Fruit fly (Drosophila melanogaster) whole organism, embryonic: ENCODE measurements around the gene CG9117.

Experiments used
- B-H2 ChIP-seq: fragments of 200-800 bp; sonication (Bioruptor generic); optimal IDR thresholded peaks from 2 replicates; lab custom pipeline; 2018; ENCODE audit warnings: missing biosample characterization, mild to moderate bottlenecking, missing genetic modification characterization
- Bteb2 ChIP-seq: fragments of 200-800 bp; sonication (Bioruptor generic); optimal IDR thresholded peaks from 2 replicates; lab custom pipeline; 2016; ENCODE audit warnings: missing biosample characterization, missing genetic modification characterization
- CG10267 ChIP-seq: fragments of 200-800 bp; sonication (Bioruptor generic); optimal IDR thresholded peaks from 2 replicates; lab custom pipeline; 2018; ENCODE audit warnings: missing biosample characterization, mild to moderate bottlenecking, missing genetic modification characterization, moderate library complexity
- CG11398 ChIP-seq: fragments of 200-800 bp; sonication (Bioruptor generic); optimal IDR thresholded peaks from 2 replicates; lab custom pipeline; 2016; ENCODE audit warnings: missing biosample characterization, missing genetic modification characterization
- CG12236 ChIP-seq: fragments of 200-800 bp; sonication (Bioruptor generic); optimal IDR thresholded peaks from 2 replicates; lab custom pipeline; 2016; ENCODE audit warnings: missing biosample characterization, missing genetic modification characterization
- CG12659 ChIP-seq: fragments of 200-800 bp; sonication (Bioruptor generic); optimal IDR thresholded peaks from 3 replicates; lab custom pipeline; 2017; ENCODE audit warnings: mild to moderate bottlenecking, missing biosample characterization, missing genetic modification reagents, missing genetic modification characterization
- CG15073 ChIP-seq: fragments of 200-800 bp; sonication (Bioruptor generic); optimal IDR thresholded peaks from 2 replicates; lab custom pipeline; 2016; ENCODE audit warnings: missing biosample characterization, missing genetic modification characterization
- CG30403 ChIP-seq: fragments of 200-800 bp; sonication (Bioruptor generic); optimal IDR thresholded peaks from 3 replicates; lab custom pipeline; 2016; ENCODE audit warnings: missing biosample characterization, missing genetic modification characterization
- CG34422 ChIP-seq: fragments of 200-800 bp; sonication (Bioruptor generic); IDR thresholded peaks from 3 replicates; pipeline ENCODE4 v1.3.6; 2022; ENCODE audit warnings: missing biosample characterization, missing genetic modification characterization
- CG9932 ChIP-seq: fragments of 200-800 bp; sonication (Bioruptor generic); IDR thresholded peaks from 2 replicates; pipeline ENCODE4 v1.3.6; 2022; ENCODE audit warnings: missing biosample characterization, missing genetic modification characterization
- CTCF ChIP-seq: fragments of 200-800 bp; sonication (Bioruptor generic); optimal IDR thresholded peaks from 2 replicates; lab custom pipeline; 2017; ENCODE audit warnings: missing biosample characterization, mild to moderate bottlenecking, missing genetic modification characterization, moderate library complexity
- CoRest ChIP-seq: fragments of 200-800 bp; sonication (Bioruptor generic); optimal IDR thresholded peaks from 3 replicates; lab custom pipeline; 2018; ENCODE audit warnings: missing biosample characterization, mild to moderate bottlenecking, missing genetic modification characterization, moderate library complexity
- D ChIP-seq, 2 experiments: fragments of 200-800 bp in 1 of 2; fragments of >200 bp in 1 of 2; sonication (Bioruptor generic) in 1 of 2; optimal IDR thresholded peaks; 2 replicates in 1 of 2; 3 replicates in 1 of 2; lab custom pipeline; 2017; ENCODE audit warnings: mild to moderate bottlenecking in 1 of 2, missing biosample characterization in 1 of 2, missing genetic modification characterization in 1 of 2, missing genetic modification reagents in 1 of 2
- Dll ChIP-seq: fragments of 200-800 bp; sonication (Bioruptor generic); IDR thresholded peaks from 4 replicates; pipeline ENCODE4 v1.3.6; 2022; ENCODE audit warnings: missing biosample characterization, missing genetic modification characterization; ENCODE audit not compliant: partially characterized antibody
- Dp ChIP-seq: fragments of 200-800 bp; sonication (Bioruptor generic); optimal IDR thresholded peaks from 2 replicates; lab custom pipeline; 2018; ENCODE audit warnings: missing biosample characterization, mild to moderate bottlenecking, missing genetic modification characterization, moderate library complexity
- Dref ChIP-seq: fragments of 200-800 bp; sonication (Bioruptor generic); IDR thresholded peaks from 2 replicates; pipeline ENCODE4 v1.3.6; 2022; ENCODE audit warnings: missing biosample characterization, missing genetic modification characterization
- E2f2 ChIP-seq: fragments of 200-800 bp; sonication (Bioruptor generic); IDR thresholded peaks from 2 replicates; pipeline ENCODE4 v1.3.6; 2022; ENCODE audit warnings: missing biosample characterization, missing genetic modification characterization
- Fer1 ChIP-seq: fragments of 200-800 bp; sonication (Bioruptor generic); optimal IDR thresholded peaks from 2 replicates; lab custom pipeline; 2017; ENCODE audit warnings: missing biosample characterization, mild to moderate bottlenecking, missing genetic modification characterization
- HmgD ChIP-seq: fragments of 200-800 bp; sonication (Bioruptor generic); optimal IDR thresholded peaks from 3 replicates; lab custom pipeline; 2016; ENCODE audit warnings: missing biosample characterization, missing genetic modification characterization
- Hsf ChIP-seq: fragments of 200-800 bp; sonication (Bioruptor generic); optimal IDR thresholded peaks from 3 replicates; lab custom pipeline; 2016; ENCODE audit warnings: missing biosample characterization, missing genetic modification characterization
- Med ChIP-seq: fragments of 200-800 bp; sonication (Bioruptor generic); peaks from one replicate; lab custom pipeline; 2016; ENCODE audit warnings: missing biosample characterization, missing genetic modification characterization, mild to moderate bottlenecking, inconsistent platforms, moderate library complexity
- NK7.1 ChIP-seq: fragments of 200-800 bp; sonication (Bioruptor generic); optimal IDR thresholded peaks from 3 replicates; lab custom pipeline; 2016; ENCODE audit warnings: missing biosample characterization, missing genetic modification characterization
- NfI ChIP-seq: fragments of 200-800 bp; sonication (Bioruptor generic); optimal IDR thresholded peaks from 3 replicates; lab custom pipeline; 2018; ENCODE audit warnings: missing biosample characterization, mild to moderate bottlenecking, missing genetic modification characterization, moderate library complexity
- Opbp ChIP-seq: fragments of 200-800 bp; sonication (Bioruptor generic); IDR thresholded peaks from 3 replicates; pipeline ENCODE4 v1.3.6; 2022; ENCODE audit warnings: missing biosample characterization, missing genetic modification characterization; ENCODE audit not compliant: partially characterized antibody
- Ptx1 ChIP-seq: fragments of 200-800 bp; sonication (Bioruptor generic); IDR thresholded peaks from 2 replicates; pipeline ENCODE4 v1.3.6; 2022; ENCODE audit warnings: missing biosample characterization, missing genetic modification characterization
- Spps ChIP-seq: fragments of 200-800 bp; sonication (Bioruptor generic); optimal IDR thresholded peaks from 2 replicates; lab custom pipeline; 2018; ENCODE audit warnings: missing biosample characterization, mild to moderate bottlenecking, missing genetic modification characterization
- Sry-β ChIP-seq: fragments of 200-800 bp; sonication (Bioruptor generic); optimal IDR thresholded peaks from 2 replicates; lab custom pipeline; 2018; ENCODE audit warnings: missing biosample characterization, mild to moderate bottlenecking, missing genetic modification characterization, moderate library complexity
- YL-1 ChIP-seq: fragments of 200-800 bp; sonication (Bioruptor generic); optimal IDR thresholded peaks from 3 replicates; lab custom pipeline; 2017; ENCODE audit warnings: missing biosample characterization, mild to moderate bottlenecking, missing genetic modification characterization
- amos ChIP-seq: fragments of 200-800 bp; sonication (Bioruptor generic); IDR thresholded peaks from 2 replicates; pipeline ENCODE4 v1.3.6; 2022; ENCODE audit warnings: missing biosample characterization, missing genetic modification characterization; ENCODE audit not compliant: partially characterized antibody
- ara ChIP-seq: fragments of 200-800 bp; sonication (Bioruptor generic); IDR thresholded peaks from 2 replicates; pipeline ENCODE4 v1.3.6; 2022; ENCODE audit warnings: missing biosample characterization, missing genetic modification characterization
- ato ChIP-seq: fragments of 200-800 bp; sonication (Bioruptor generic); IDR thresholded peaks from 2 replicates; pipeline ENCODE4 v1.3.6; 2022; ENCODE audit warnings: missing biosample characterization, missing genetic modification characterization; ENCODE audit not compliant: partially characterized antibody
- bigmax ChIP-seq: fragments of 200-800 bp; sonication (Bioruptor generic); optimal IDR thresholded peaks from 2 replicates; lab custom pipeline; 2018; ENCODE audit warnings: missing biosample characterization, mild to moderate bottlenecking, missing genetic modification characterization
- cad ChIP-seq: fragments of >200 bp; optimal IDR thresholded peaks from 2 replicates; lab custom pipeline; 2017; ENCODE audit warnings: missing biosample characterization, missing genetic modification characterization
- dmrt99B ChIP-seq: fragments of 200-800 bp; sonication (Bioruptor generic); optimal IDR thresholded peaks from 2 replicates; lab custom pipeline; 2018; ENCODE audit warnings: missing biosample characterization, mild to moderate bottlenecking, missing genetic modification characterization, moderate library complexity
- ftz-f1 ChIP-seq: fragments of 200-800 bp; sonication (Bioruptor generic); optimal IDR thresholded peaks from 2 replicates; lab custom pipeline; 2016; ENCODE audit warnings: missing biosample characterization, missing genetic modification characterization
- gfzf ChIP-seq: fragments of 200-800 bp; sonication (Bioruptor generic); optimal IDR thresholded peaks from 2 replicates; lab custom pipeline; 2016; ENCODE audit warnings: missing biosample characterization, mild to moderate bottlenecking, missing genetic modification characterization, moderate library complexity
- grau ChIP-seq: fragments of 200-800 bp; optimal IDR thresholded peaks from 3 replicates; lab custom pipeline; 2019; ENCODE audit warnings: missing biosample characterization, mild to moderate bottlenecking, missing genetic modification characterization, moderate library complexity
- insv ChIP-seq, 2 experiments: fragments of 200-800 bp; sonication (Bioruptor generic); optimal IDR thresholded peaks; 3 replicates each; lab custom pipeline; 2016 to 2018; ENCODE audit warnings: missing biosample characterization in 2 of 2, missing genetic modification characterization in 2 of 2
- jumu ChIP-seq: fragments of 200-800 bp; sonication (Bioruptor generic); optimal IDR thresholded peaks from 3 replicates; lab custom pipeline; 2016; ENCODE audit warnings: missing biosample characterization, missing genetic modification characterization
- knrl ChIP-seq: fragments of 200-800 bp; sonication (Bioruptor generic); IDR thresholded peaks from 3 replicates; pipeline ENCODE4 v1.3.6; 2022; ENCODE audit warnings: missing biosample characterization, missing genetic modification characterization; ENCODE audit not compliant: partially characterized antibody
- mirr ChIP-seq: fragments of 200-800 bp; sonication (Bioruptor generic); optimal IDR thresholded peaks from 3 replicates; lab custom pipeline; 2018; ENCODE audit warnings: missing biosample characterization, mild to moderate bottlenecking, missing genetic modification characterization
- schlank ChIP-seq: fragments of 200-800 bp; sonication (Bioruptor generic); optimal IDR thresholded peaks from 2 replicates; lab custom pipeline; 2018; ENCODE audit warnings: missing biosample characterization, mild to moderate bottlenecking, missing genetic modification characterization
- seq ChIP-seq: fragments of 200-800 bp; sonication (Bioruptor generic); IDR thresholded peaks from 2 replicates; pipeline ENCODE4 v1.3.6; 2022; ENCODE audit warnings: missing biosample characterization, missing genetic modification characterization
- slou ChIP-seq: fragments of 200-800 bp; sonication (Bioruptor generic); optimal IDR thresholded peaks from 3 replicates; lab custom pipeline; 2016; ENCODE audit warnings: missing biosample characterization, missing genetic modification characterization
- unpg ChIP-seq: fragments of 200-800 bp; sonication (Bioruptor generic); optimal IDR thresholded peaks from 3 replicates; lab custom pipeline; 2018; ENCODE audit warnings: missing biosample characterization, mild to moderate bottlenecking, missing genetic modification characterization, moderate library complexity
- vnd ChIP-seq: fragments of 200-800 bp; sonication (Bioruptor generic); IDR thresholded peaks from 3 replicates; pipeline ENCODE4 v1.3.6; 2022; ENCODE audit warnings: missing biosample characterization, missing genetic modification characterization; ENCODE audit not compliant: partially characterized antibody
- zf30C ChIP-seq: fragments of 200-800 bp; sonication (Bioruptor generic); optimal IDR thresholded peaks from 3 replicates; lab custom pipeline; 2018; ENCODE audit warnings: missing biosample characterization, mild to moderate bottlenecking, missing genetic modification characterization

CG9117 gene

DNA sequence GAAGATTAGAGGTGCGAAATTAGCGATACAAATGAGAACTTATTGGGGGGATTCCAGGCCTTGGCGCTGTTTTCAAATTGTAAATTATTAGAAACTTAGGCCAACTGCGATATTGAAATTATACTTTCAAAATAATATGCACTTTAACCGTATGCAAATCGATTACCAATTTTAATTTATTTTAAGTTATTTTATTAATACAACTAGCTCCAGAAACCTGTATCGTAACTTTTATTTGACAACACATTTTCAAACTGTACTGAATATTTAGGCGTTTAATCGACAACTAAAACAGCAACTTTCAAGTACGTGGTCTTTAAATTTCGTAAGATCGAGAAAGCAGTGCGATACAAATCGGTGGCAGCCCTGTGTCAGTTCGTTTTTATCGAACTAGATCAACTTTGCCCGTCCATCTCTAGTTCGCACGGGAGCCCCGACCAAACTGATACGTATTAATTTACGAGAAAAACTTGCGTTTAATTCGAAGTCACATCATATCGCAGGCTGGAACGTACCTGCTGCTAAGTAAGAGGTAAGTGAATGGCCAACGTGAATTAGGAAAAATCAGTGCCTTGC lies 33.0 kb upstream of the CG9117 start, which contains the start of the genes CG9154 and Kr-h2 (continued):
- TF ChIP-seq Spps (tag; lab: Kevin White, UChicago) = no peak
- peak; percentile 11; the same call in 1 of the 3 replicates for TF ChIP-seq CG34422
- no peak for TF ChIP-seq HmgD (GFP tag; lab: Kevin White, UChicago)
- TF ChIP-seq D (optimal IDR thresholded peaks at IDR 0.05; lab: Kevin White, UChicago) = no peak
- no peak for TF ChIP-seq D (GFP tag; optimal IDR thresholded peaks at IDR 0.05; lab: Kevin White, UChicago)
- no peak for TF ChIP-seq bigmax (GFP tag; lab: Kevin White, UChicago)
- TF ChIP-seq mirr (GFP tag; lab: Kevin White, UChicago) = peak; percentile 24
- TF ChIP-seq jumu (GFP tag; lab: Kevin White, UChicago) = no peak

dm6 chr2L:6068544-6069251 lies 31.0 kb upstream of the CG9117 start, which contains the start of the genes CG9150 and Pfdn1:
Gene CG9150, minus strand, starts transcription at chr2L:6068594.
Gene Pfdn1, plus strand, starts transcription at chr2L:6069079.
- TF ChIP-seq unpg (GFP tag; lab: Kevin White, UChicago) = no peak
- no peak for TF ChIP-seq CG11398 (GFP tag; lab: Kevin White, UChicago)
- TF ChIP-seq schlank (tag; lab: Kevin White, UChicago) = no peak
- peak; percentile 52 for TF ChIP-seq CG9932 (GFP tag; lab: Robert Waterston, UW)
- TF ChIP-seq ara (GFP tag; lab: Robert Waterston, UW) = no peak
- TF ChIP-seq ato = peak; percentile 85
- peak; percentile 81 for TF ChIP-seq knrl (GFP tag; lab: Robert Waterston, UW)
- TF ChIP-seq Sry-β (GFP tag; lab: Kevin White, UChicago) = no peak
- TF ChIP-seq gfzf = peak; percentile 17
- TF ChIP-seq Opbp = peak; percentile 89
- no peak for TF ChIP-seq Bteb2 (GFP tag; lab: Kevin White, UChicago)
- no peak for TF ChIP-seq CG12236
- TF ChIP-seq grau (tag; lab: Kevin White, UChicago) = no peak
- TF ChIP-seq CG30403 = no peak
- TF ChIP-seq Dll (GFP tag; lab: Robert Waterston, UW) = peak; percentile 89
- TF ChIP-seq zf30C (GFP tag; lab: Kevin White, UChicago) = no peak
- peak; percentile 20 for TF ChIP-seq CoRest
- TF ChIP-seq vnd = peak; percentile 75
- peak; percentile 82 for TF ChIP-seq Med
- TF ChIP-seq Ptx1 (GFP tag; lab: Robert Waterston, UW) = no peak
- TF ChIP-seq E2f2 (GFP tag; lab: Robert Waterston, UW) = peak; percentile 95
- no peak for TF ChIP-seq B-H2 (GFP tag; lab: Kevin White, UChicago)
- peak; percentile 69 for TF ChIP-seq YL-1 (GFP tag; lab: Kevin White, UChicago)
- TF ChIP-seq amos (GFP tag; lab: Robert Waterston, UW) = peak; percentile 92
- TF ChIP-seq CG12659 (GFP tag; lab: Kevin White, UChicago) = peak; percentile 6
- no peak for TF ChIP-seq ftz-f1
- TF ChIP-seq seq (GFP tag; lab: Robert Waterston, UW) = no peak
- no peak for TF ChIP-seq NK7.1 (GFP tag; lab: Kevin White, UChicago)
- no peak for TF ChIP-seq CTCF (GFP tag; lab: Kevin White, UChicago)
- no peak for TF ChIP-seq insv (GFP tag; optimal IDR thresholded peaks at IDR 0.05; lab: Kevin White, UChicago)
- no peak for TF ChIP-seq slou
- no peak for TF ChIP-seq cad (GFP tag; lab: Kevin White, UChicago)
- peak; percentile 95 for TF ChIP-seq Dref (GFP tag; lab: Robert Waterston, UW)
- no peak for TF ChIP-seq Hsf (GFP tag; lab: Kevin White, UChicago)
- TF ChIP-seq Dp (GFP tag; lab: Kevin White, UChicago) = peak; percentile 92
- peak; percentile 21 for TF ChIP-seq CG10267 (tag; lab: Kevin White, UChicago)
- TF ChIP-seq CG15073 = no peak
- peak; percentile 30 for TF ChIP-seq Fer1 (GFP tag; lab: Kevin White, UChicago)
- no peak for TF ChIP-seq NfI
- no peak for TF ChIP-seq dmrt99B (tag; lab: Kevin White, UChicago)
